Worm (Caenorhabditis elegans) whole organism, L3 larva: ENCODE measurements around the gene C13B4.1.
A peak's percentile ranks its signal among the peaks of the same experiment; 100 is the strongest.

Experiments
- ZK546.5 ChIP-seq: sonication (generic microtip); optimal IDR thresholded peaks from 2 replicates; lab custom pipeline; 2017; ENCODE audit warnings: missing biosample characterization, missing genetic modification characterization
- aly-2 ChIP-seq: fragments of 150-350 bp; optimal IDR thresholded peaks from 2 replicates; lab custom pipeline; 2014; ENCODE audit warnings: missing biosample characterization, missing genetic modification characterization
- ceh-82 ChIP-seq: fragments of 150-350 bp; optimal IDR thresholded peaks from 2 replicates; lab custom pipeline; 2014; ENCODE audit warnings: missing biosample characterization, missing genetic modification characterization
- ceh-9 ChIP-seq: sonication (generic microtip); optimal IDR thresholded peaks from 2 replicates; lab custom pipeline; 2018; ENCODE audit warnings: missing biosample characterization, missing genetic modification characterization
- daf-12 ChIP-seq: fragments of 150-350 bp; optimal IDR thresholded peaks from 2 replicates; lab custom pipeline; 2014; ENCODE audit warnings: missing biosample characterization, missing genetic modification reagents, missing genetic modification characterization
- egl-27 ChIP-seq: sonication (generic microtip); optimal IDR thresholded peaks from 4 replicates; lab custom pipeline; 2017; ENCODE audit warnings: missing biosample characterization, missing genetic modification reagents, missing genetic modification characterization
- elt-2 ChIP-seq: sonication (generic microtip); optimal IDR thresholded peaks from 2 replicates; lab custom pipeline; 2016; ENCODE audit warnings: missing genetic modification reagents, mild to moderate bottlenecking, missing genetic modification characterization, missing compliant biosample characterization
- elt-3 ChIP-seq, 3 experiments: fragments of 150-350 bp in 1 of 3; sonication (generic microtip) in 2 of 3; optimal IDR thresholded peaks; 2 replicates in 2 of 3; 4 replicates in 1 of 3; lab custom pipeline; 2014 to 2017; ENCODE audit warnings: missing biosample characterization in 3 of 3, missing genetic modification characterization in 3 of 3
- eor-1 ChIP-seq, 2 experiments: fragments of 150-350 bp; optimal IDR thresholded peaks; 2 replicates each; lab custom pipeline; 2014 to 2018; ENCODE audit warnings: missing biosample characterization in 2 of 2, missing genetic modification characterization in 2 of 2
- fkh-10 ChIP-seq: sonication (generic microtip); optimal IDR thresholded peaks from 2 replicates; lab custom pipeline; 2017; ENCODE audit warnings: missing biosample characterization, missing genetic modification reagents, missing genetic modification characterization
- fos-1 ChIP-seq: fragments of 150-350 bp; optimal IDR thresholded peaks from 2 replicates; lab custom pipeline; 2014; ENCODE audit warnings: missing biosample characterization, missing genetic modification characterization
- hmg-11 ChIP-seq: sonication (generic microtip); optimal IDR thresholded peaks from 2 replicates; lab custom pipeline; 2016; ENCODE audit warnings: missing genetic modification characterization, missing compliant biosample characterization
- jun-1 ChIP-seq: fragments of 150-350 bp; optimal IDR thresholded peaks from 2 replicates; lab custom pipeline; 2014; ENCODE audit warnings: missing biosample characterization, missing genetic modification reagents, missing genetic modification characterization
- lin-15B ChIP-seq: fragments of 150-350 bp; optimal IDR thresholded peaks from 2 replicates; lab custom pipeline; 2014; ENCODE audit warnings: missing biosample characterization, missing genetic modification characterization
- lin-39 ChIP-seq: fragments of 150-350 bp; optimal IDR thresholded peaks from 2 replicates; lab custom pipeline; 2018; ENCODE audit warnings: missing biosample characterization, missing genetic modification reagents, missing genetic modification characterization
- lsy-12 ChIP-seq: sonication (generic microtip); optimal IDR thresholded peaks from 2 replicates; lab custom pipeline; 2016; ENCODE audit warnings: mild to moderate bottlenecking, missing genetic modification characterization, missing compliant biosample characterization
- mdl-1 ChIP-seq: fragments of 150-350 bp; optimal IDR thresholded peaks from 2 replicates; lab custom pipeline; 2014; ENCODE audit warnings: missing biosample characterization, missing genetic modification characterization
- mml-1 ChIP-seq: fragments of 150-350 bp; sonication (generic microtip); optimal IDR thresholded peaks from 3 replicates; lab custom pipeline; 2014; ENCODE audit warnings: missing biosample characterization, missing genetic modification characterization
- nfya-1 ChIP-seq: sonication (generic microtip); optimal IDR thresholded peaks from 2 replicates; lab custom pipeline; 2017; ENCODE audit warnings: missing genetic modification characterization, mild to moderate bottlenecking, missing compliant biosample characterization, antibody characterized with exemption, moderate library complexity; ENCODE audit not compliant: insufficient read depth
- nhr-12 ChIP-seq: fragments of 150-350 bp; optimal IDR thresholded peaks from 2 replicates; lab custom pipeline; 2014; ENCODE audit warnings: missing biosample characterization, missing genetic modification characterization
- nhr-23 ChIP-seq: fragments of 150-350 bp; optimal IDR thresholded peaks from 2 replicates; lab custom pipeline; 2014; ENCODE audit warnings: missing biosample characterization, missing genetic modification reagents, missing genetic modification characterization
- nhr-28 ChIP-seq: fragments of 150-350 bp; optimal IDR thresholded peaks from 2 replicates; lab custom pipeline; 2014; ENCODE audit warnings: missing biosample characterization, missing genetic modification characterization
- nhr-43 ChIP-seq: sonication (generic microtip); optimal IDR thresholded peaks from 2 replicates; lab custom pipeline; 2016; ENCODE audit warnings: mild to moderate bottlenecking, missing genetic modification characterization, missing compliant biosample characterization; ENCODE audit not compliant: poor library complexity, severe bottlenecking
- pha-4 ChIP-seq: fragments of 150-350 bp; optimal IDR thresholded peaks from 2 replicates; lab custom pipeline; 2014; ENCODE audit warnings: missing biosample characterization, missing genetic modification reagents, missing genetic modification characterization
- sea-2 ChIP-seq: fragments of 150-350 bp; sonication (generic microtip); optimal IDR thresholded peaks from 4 replicates; lab custom pipeline; 2014; ENCODE audit warnings: missing biosample characterization, missing genetic modification reagents, missing genetic modification characterization
- skn-1 ChIP-seq: fragments of 150-350 bp; optimal IDR thresholded peaks from 2 replicates; lab custom pipeline; 2014; ENCODE audit warnings: missing biosample characterization, missing genetic modification characterization
- snpc-4 ChIP-seq: fragments of 150-350 bp; optimal IDR thresholded peaks from 2 replicates; lab custom pipeline; 2014; ENCODE audit warnings: missing biosample characterization, missing genetic modification characterization
- tbx-2 ChIP-seq: sonication (generic microtip); optimal IDR thresholded peaks from 2 replicates; lab custom pipeline; 2016; ENCODE audit warnings: mild to moderate bottlenecking, missing genetic modification characterization, missing compliant biosample characterization
- unc-62 ChIP-seq: fragments of 150-350 bp; sonication (generic microtip); optimal IDR thresholded peaks from 4 replicates; lab custom pipeline; 2014; ENCODE audit warnings: missing biosample characterization, missing genetic modification reagents, missing genetic modification characterization
- zag-1 ChIP-seq: fragments of 150-350 bp; optimal IDR thresholded peaks from 2 replicates; lab custom pipeline; 2014; ENCODE audit warnings: missing biosample characterization, missing genetic modification characterization
- ztf-11 ChIP-seq: fragments of 150-350 bp; optimal IDR thresholded peaks from 2 replicates; lab custom pipeline; 2014; ENCODE audit warnings: missing biosample characterization, missing genetic modification characterization
- ztf-4 ChIP-seq: fragments of 150-350 bp; optimal IDR thresholded peaks from 2 replicates; lab custom pipeline; 2014; ENCODE audit warnings: missing biosample characterization, missing genetic modification characterization

Gene C13B4.1

DNA sequence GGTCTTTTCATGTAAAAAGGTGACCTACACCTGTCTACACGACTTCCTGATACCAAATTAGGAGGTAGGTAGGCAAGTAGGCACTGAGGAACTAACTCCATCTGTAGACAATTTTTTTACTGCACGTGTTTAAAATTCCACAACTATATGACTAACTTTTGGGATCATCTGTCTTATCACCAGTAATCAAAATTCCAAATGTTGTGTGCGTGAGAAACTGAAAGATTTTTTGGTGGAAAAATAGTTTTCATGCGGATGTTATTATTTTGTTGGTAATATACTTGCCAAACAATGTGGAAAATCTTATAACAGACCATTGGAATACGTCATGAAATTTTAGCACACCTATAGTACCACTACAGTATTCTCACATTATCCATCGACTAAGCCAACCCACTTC, 31.8 kb upstream of the C13B4.1 start, which contains the start of gene K10H10.13:
Gene K10H10.13 (minus strand): TSS at position 101 of the 400 bp plus-strand sequence.
- no peak for TF ChIP-seq lin-15B
- TF ChIP-seq lsy-12 (tag; lab: Kevin White, UChicago), result no peak
- no peak for TF ChIP-seq tbx-2
- no peak for TF ChIP-seq nhr-28 (tag; lab: Kevin White, UChicago)
- no peak for TF ChIP-seq ceh-9
- TF ChIP-seq ztf-11 (tag; lab: Kevin White, UChicago), result no peak
- TF ChIP-seq ztf-4 (tag; lab: Kevin White, UChicago), result no peak
- TF ChIP-seq hmg-11 (tag; lab: Kevin White, UChicago), result no peak
- TF ChIP-seq fos-1, result no peak
- no peak for TF ChIP-seq daf-12 (tag; lab: Kevin White, UChicago)
- no peak for TF ChIP-seq jun-1 (tag; lab: Kevin White, UChicago)
- TF ChIP-seq nhr-23 (tag; lab: Kevin White, UChicago), result no peak
- TF ChIP-seq egl-27 (tag; lab: Kevin White, UChicago), result no peak
- no peak for TF ChIP-seq skn-1 (tag; lab: Kevin White, UChicago)
- no peak for TF ChIP-seq mdl-1 (tag; lab: Kevin White, UChicago)

DNA sequence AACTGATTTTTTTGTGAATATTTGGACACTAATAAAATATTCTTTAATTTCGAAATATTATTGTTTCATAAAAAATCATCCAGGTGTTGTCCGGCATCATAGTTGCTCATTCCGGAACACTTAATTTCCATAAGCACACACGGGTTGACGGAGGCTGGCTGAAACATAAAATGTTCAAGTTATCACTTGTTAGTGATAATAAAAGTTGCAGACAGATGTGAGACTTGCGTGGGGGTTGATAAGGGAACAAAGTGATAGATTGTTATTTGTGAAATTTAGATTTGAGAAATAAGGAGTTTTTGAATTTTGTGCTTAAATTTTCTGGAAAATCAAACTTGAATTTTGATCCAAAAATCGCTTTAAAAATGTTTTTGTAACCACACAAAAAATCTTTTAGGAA, 30.7 kb upstream of the C13B4.1 start:
- no peak for TF ChIP-seq fkh-10 (GFP tag; lab: Kevin White, UChicago)
- peak; percentile 54 for TF ChIP-seq elt-2 (tag; lab: Kevin White, UChicago)

DNA sequence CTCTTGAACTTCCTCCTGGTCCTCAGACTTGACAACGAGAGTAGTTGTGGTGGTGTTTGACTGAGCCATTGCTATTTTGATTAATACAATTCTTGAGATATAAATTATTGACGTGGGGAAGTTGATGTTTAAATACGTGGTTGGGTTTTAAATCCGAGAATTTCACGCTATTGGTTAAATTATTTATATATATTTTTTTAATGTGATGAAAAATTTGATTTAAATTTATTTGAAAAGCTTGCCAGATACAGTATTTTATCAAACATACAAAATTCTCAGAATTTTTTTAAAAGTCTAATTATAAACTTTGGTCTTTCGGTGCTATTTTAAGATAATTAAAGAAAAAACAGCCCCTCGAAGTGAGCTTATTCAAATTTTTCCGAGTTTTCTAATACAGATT, 28.1 kb upstream of the C13B4.1 start, which contains the start of the genes K10H10.7 and K10H10.10:
Gene K10H10.7 (minus strand): TSS at position 101 of the 400 bp plus-strand sequence.
Gene K10H10.10 (plus strand): TSS at position 204 of the 400 bp plus-strand sequence.
- TF ChIP-seq pha-4 (tag; lab: Kevin White, UChicago), result no peak

DNA sequence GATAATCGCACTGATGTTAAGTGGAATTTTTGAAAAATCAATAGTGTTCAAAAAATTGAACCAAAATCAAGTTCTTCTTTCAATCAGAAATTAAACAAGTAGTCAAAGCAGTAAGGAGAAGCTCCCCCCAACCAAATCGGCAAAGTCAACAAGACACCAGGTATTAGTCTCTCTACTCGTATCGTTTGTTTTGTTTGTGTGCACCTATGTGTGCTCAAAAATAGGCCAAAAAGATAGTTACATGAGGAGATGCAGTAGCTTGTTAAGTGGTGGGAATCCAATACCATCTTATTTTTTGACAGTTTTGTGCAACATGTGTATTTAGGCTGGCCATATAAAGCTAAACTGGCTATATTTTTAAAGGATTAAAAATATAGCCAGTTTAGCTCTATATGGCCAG, 26.8 kb upstream of the C13B4.1 start, which contains the start of gene K10H10.12:
Gene K10H10.12 (minus strand): TSS at position 101 of the 400 bp plus-strand sequence.
- TF ChIP-seq pha-4 (tag; lab: Kevin White, UChicago) (peak; percentile 41), lin-39 (no peak)

DNA sequence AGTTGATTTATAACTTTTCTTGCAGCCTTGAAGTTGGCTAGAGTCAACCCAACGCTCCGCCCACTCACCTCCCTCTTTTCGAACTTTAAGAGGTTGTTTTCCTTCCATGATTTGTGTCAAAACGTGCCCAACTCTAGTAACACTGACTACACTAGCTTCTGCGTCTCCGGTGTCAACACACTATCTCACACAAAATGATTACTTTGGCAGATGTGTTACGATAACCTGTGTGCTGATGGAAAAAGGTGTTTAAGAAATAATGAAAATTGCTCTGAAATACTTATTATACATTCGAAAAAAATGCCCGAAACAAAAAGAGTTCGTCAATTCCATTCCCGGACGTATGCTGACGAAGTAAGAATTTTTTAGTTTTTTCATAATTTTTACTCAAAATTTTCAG, 23.6 kb upstream of the C13B4.1 start, which contains the start of gene K10H10.6:
Gene K10H10.6 (plus strand): TSS at position 301 of the 400 bp plus-strand sequence.
- TF ChIP-seq hmg-11 (tag; lab: Kevin White, UChicago) (no peak), ZK546.5 (tag; lab: Kevin White, UChicago) (no peak), eor-1 (tag; optimal IDR thresholded peaks at IDR 0.05; lab: Kevin White, UChicago) (no peak), ceh-82 (tag; lab: Kevin White, UChicago) (no peak), zag-1 (tag; lab: Kevin White, UChicago) (no peak), daf-12 (tag; lab: Kevin White, UChicago) (no peak), jun-1 (tag; lab: Kevin White, UChicago) (no peak), mdl-1 (tag; lab: Kevin White, UChicago) (no peak), aly-2 (no peak), nfya-1 (tag; lab: Kevin White, UChicago) (no peak), nhr-12 (no peak), skn-1 (tag; lab: Kevin White, UChicago) (no peak), sea-2 (GFP tag; lab: Kevin White, UChicago) (no peak), unc-62 (GFP tag; lab: Kevin White, UChicago) (no peak), elt-2 (tag; lab: Kevin White, UChicago) (no peak), ztf-4 (tag; lab: Kevin White, UChicago) (no peak), nhr-43 (tag; lab: Kevin White, UChicago) (no peak), pha-4 (tag; lab: Kevin White, UChicago) (no peak), snpc-4 (tag; lab: Kevin White, UChicago) (no peak), fkh-10 (GFP tag; lab: Kevin White, UChicago) (no peak)
- TF ChIP-seq, all 47 proteins: peak for 0

DNA sequence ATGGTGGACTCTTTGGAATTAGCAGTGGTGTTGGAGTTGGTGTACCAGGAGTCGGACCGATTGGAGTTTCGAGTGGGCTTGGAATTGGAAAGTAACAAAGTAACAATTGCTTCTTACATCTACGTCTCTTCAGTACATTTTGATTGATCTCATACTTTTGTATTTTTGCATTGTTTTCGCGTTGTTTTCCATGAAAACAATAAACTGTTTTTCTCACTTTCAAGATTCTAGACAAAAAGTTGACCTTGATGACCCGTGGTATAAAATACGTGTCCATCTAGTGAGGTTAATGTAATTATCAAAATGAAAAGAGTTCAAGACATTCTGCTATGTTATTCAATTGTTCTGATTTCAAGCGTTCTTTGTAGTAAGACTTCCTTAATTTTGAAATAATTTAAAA, 22.0 kb upstream of the C13B4.1 start, which contains the start of gene K10H10.5:
Gene K10H10.5 (plus strand): TSS at position 301 of the 400 bp plus-strand sequence.
- TF ChIP-seq zag-1 (tag; lab: Kevin White, UChicago) (no peak), lsy-12 (tag; lab: Kevin White, UChicago) (no peak), elt-2 (tag; lab: Kevin White, UChicago) (no peak), ztf-4 (tag; lab: Kevin White, UChicago) (no peak), lin-39 (no peak), mml-1 (tag; lab: Kevin White, UChicago) (no peak), elt-3 (tag; optimal IDR thresholded peaks at IDR 0.05; lab: Kevin White, UChicago) (no peak), ZK546.5 (tag; lab: Kevin White, UChicago) (no peak), pha-4 (tag; lab: Kevin White, UChicago) (no peak), ceh-9 (no peak), nhr-43 (tag; lab: Kevin White, UChicago) (no peak)
